Fruit fly (Drosophila melanogaster) whole organism, embryonic: Measurements from ENCODE around the gene Syt1.

Source experiments
- BtbVII ChIP-seq: fragments of 200-800 bp; sonication (Bioruptor generic); optimal IDR thresholded peaks from 3 replicates; lab custom pipeline; 2017; ENCODE audit warnings: missing biosample characterization, mild to moderate bottlenecking, missing genetic modification characterization
- CG10267 ChIP-seq: fragments of 200-800 bp; sonication (Bioruptor generic); optimal IDR thresholded peaks from 2 replicates; lab custom pipeline; 2018; ENCODE audit warnings: missing biosample characterization, mild to moderate bottlenecking, missing genetic modification characterization, moderate library complexity
- CG11093 ChIP-seq: fragments of 200-800 bp; sonication (Bioruptor generic); IDR thresholded peaks from 3 replicates; pipeline ENCODE4 v1.3.6; 2022; ENCODE audit warnings: missing biosample characterization, missing genetic modification characterization
- CG11504 ChIP-seq: fragments of 200-800 bp; sonication (Bioruptor generic); optimal IDR thresholded peaks from 3 replicates; lab custom pipeline; 2019; ENCODE audit warnings: missing biosample characterization, mild to moderate bottlenecking, missing genetic modification characterization, moderate library complexity
- CG12155 ChIP-seq: fragments of 200-800 bp; sonication (Bioruptor generic); optimal IDR thresholded peaks from 3 replicates; lab custom pipeline; 2016; ENCODE audit warnings: missing biosample characterization, missing genetic modification characterization
- CG12659 ChIP-seq: fragments of 200-800 bp; sonication (Bioruptor generic); optimal IDR thresholded peaks from 3 replicates; lab custom pipeline; 2017; ENCODE audit warnings: mild to moderate bottlenecking, missing biosample characterization, missing genetic modification reagents, missing genetic modification characterization
- CG13296 ChIP-seq: fragments of 200-800 bp; sonication (Bioruptor generic); optimal IDR thresholded peaks from 3 replicates; lab custom pipeline; 2018; ENCODE audit warnings: missing biosample characterization, mild to moderate bottlenecking, missing genetic modification characterization
- CG13624 ChIP-seq: fragments of 200-800 bp; sonication (Bioruptor generic); optimal IDR thresholded peaks from 2 replicates; lab custom pipeline; 2016; ENCODE audit warnings: missing biosample characterization, missing genetic modification characterization
- CG15011 ChIP-seq: fragments of 200-800 bp; sonication (Bioruptor generic); optimal IDR thresholded peaks from 3 replicates; lab custom pipeline; 2018; ENCODE audit warnings: missing biosample characterization, mild to moderate bottlenecking, missing genetic modification characterization
- CG15073 ChIP-seq: fragments of 200-800 bp; sonication (Bioruptor generic); optimal IDR thresholded peaks from 2 replicates; lab custom pipeline; 2016; ENCODE audit warnings: missing biosample characterization, missing genetic modification characterization
- CG15696 ChIP-seq: fragments of 200-800 bp; sonication (Bioruptor generic); optimal IDR thresholded peaks from 2 replicates; lab custom pipeline; 2019; ENCODE audit warnings: missing biosample characterization, mild to moderate bottlenecking, missing genetic modification characterization, moderate library complexity
- CG16813 ChIP-seq: fragments of 200-800 bp; sonication (Bioruptor generic); IDR thresholded peaks from 3 replicates; pipeline ENCODE4 v1.3.6; 2022; ENCODE audit warnings: missing biosample characterization, missing genetic modification characterization; ENCODE audit not compliant: partially characterized antibody
- CG17568 ChIP-seq: fragments of 200-800 bp; sonication (Bioruptor generic); optimal IDR thresholded peaks from 2 replicates; lab custom pipeline; 2018; ENCODE audit warnings: missing biosample characterization, mild to moderate bottlenecking, missing genetic modification characterization, moderate library complexity
- CG34224 ChIP-seq: fragments of 200-800 bp; sonication (Bioruptor generic); IDR thresholded peaks from 3 replicates; pipeline ENCODE4 v1.3.6; 2022; ENCODE audit warnings: missing biosample characterization, missing genetic modification characterization; ENCODE audit not compliant: partially characterized antibody
- CG6854 ChIP-seq: fragments of 200-800 bp; sonication (Bioruptor generic); optimal IDR thresholded peaks from 3 replicates; lab custom pipeline; 2017; ENCODE audit warnings: missing biosample characterization, mild to moderate bottlenecking, missing genetic modification characterization
- CG8359 ChIP-seq: fragments of 200-800 bp; sonication (Bioruptor generic); optimal IDR thresholded peaks from 2 replicates; lab custom pipeline; 2017; ENCODE audit warnings: missing biosample characterization, mild to moderate bottlenecking, missing genetic modification characterization, borderline replicate concordance
- Dip3 ChIP-seq: fragments of 200-800 bp; sonication (Bioruptor generic); optimal IDR thresholded peaks from 3 replicates; lab custom pipeline; 2016; ENCODE audit warnings: missing biosample characterization, missing genetic modification characterization
- E2f2 ChIP-seq: fragments of 200-800 bp; sonication (Bioruptor generic); IDR thresholded peaks from 2 replicates; pipeline ENCODE4 v1.3.6; 2022; ENCODE audit warnings: missing biosample characterization, missing genetic modification characterization
- Elba2 ChIP-seq: fragments of 200-800 bp; sonication (Bioruptor generic); optimal IDR thresholded peaks from 3 replicates; lab custom pipeline; 2016; ENCODE audit warnings: missing biosample characterization, missing genetic modification characterization
- Fer1 ChIP-seq: fragments of 200-800 bp; sonication (Bioruptor generic); optimal IDR thresholded peaks from 2 replicates; lab custom pipeline; 2017; ENCODE audit warnings: missing biosample characterization, mild to moderate bottlenecking, missing genetic modification characterization
- H2.0 ChIP-seq: fragments of 200-800 bp; sonication (Bioruptor generic); IDR thresholded peaks from 2 replicates; pipeline ENCODE4 v1.3.6; 2022; ENCODE audit warnings: missing biosample characterization, missing genetic modification characterization
- Hmr ChIP-seq: fragments of 200-800 bp; sonication (Bioruptor generic); optimal IDR thresholded peaks from 3 replicates; lab custom pipeline; 2017; ENCODE audit warnings: mild to moderate bottlenecking, missing biosample characterization, missing genetic modification reagents, missing genetic modification characterization
- Hmx ChIP-seq: fragments of 200-800 bp; sonication (Bioruptor generic); optimal IDR thresholded peaks from 2 replicates; lab custom pipeline; 2016; ENCODE audit warnings: missing biosample characterization, missing genetic modification characterization
- Hsf ChIP-seq: fragments of 200-800 bp; sonication (Bioruptor generic); optimal IDR thresholded peaks from 3 replicates; lab custom pipeline; 2016; ENCODE audit warnings: missing biosample characterization, missing genetic modification characterization
- MBD-R2 ChIP-seq: fragments of 200-800 bp; sonication (Bioruptor generic); IDR thresholded peaks from 2 replicates; pipeline ENCODE4 v1.3.6; 2022; ENCODE audit warnings: missing biosample characterization, missing genetic modification characterization
- MTF-1 ChIP-seq: fragments of 200-800 bp; sonication (Bioruptor generic); optimal IDR thresholded peaks from 2 replicates; lab custom pipeline; 2018; ENCODE audit warnings: missing biosample characterization, mild to moderate bottlenecking, missing genetic modification characterization, borderline replicate concordance
- Mes4 ChIP-seq: fragments of 200-800 bp; sonication (Bioruptor generic); optimal IDR thresholded peaks from 2 replicates; lab custom pipeline; 2016; ENCODE audit warnings: missing biosample characterization, missing genetic modification characterization
- NK7.1 ChIP-seq: fragments of 200-800 bp; sonication (Bioruptor generic); optimal IDR thresholded peaks from 3 replicates; lab custom pipeline; 2016; ENCODE audit warnings: missing biosample characterization, missing genetic modification characterization
- Optix ChIP-seq: fragments of 200-800 bp; sonication (Bioruptor generic); IDR thresholded peaks from 3 replicates; pipeline ENCODE4 v1.3.6; 2022; ENCODE audit warnings: missing biosample characterization, missing genetic modification characterization
- PHDP ChIP-seq: fragments of 200-800 bp; sonication (Bioruptor generic); optimal IDR thresholded peaks from 3 replicates; lab custom pipeline; 2018; ENCODE audit warnings: missing biosample characterization, mild to moderate bottlenecking, missing genetic modification characterization, moderate library complexity
- Scr ChIP-seq: fragments of 200-800 bp; sonication (Bioruptor generic); IDR thresholded peaks from 2 replicates; pipeline ENCODE4 v1.3.6; 2022; ENCODE audit warnings: missing biosample characterization, missing genetic modification characterization; ENCODE audit not compliant: partially characterized antibody
- Side ChIP-seq: fragments of 200-800 bp; sonication (Bioruptor generic); optimal IDR thresholded peaks from 2 replicates; lab custom pipeline; 2016; ENCODE audit warnings: missing biosample characterization, missing genetic modification characterization
- ap ChIP-seq: fragments of 200-800 bp; sonication (Bioruptor generic); IDR thresholded peaks from 2 replicates; pipeline ENCODE4 v1.3.6; 2022; ENCODE audit warnings: missing biosample characterization, missing genetic modification characterization
- ash1 ChIP-seq: fragments of 200-800 bp; sonication (Bioruptor generic); optimal IDR thresholded peaks from 2 replicates; lab custom pipeline; 2018; ENCODE audit warnings: missing biosample characterization, mild to moderate bottlenecking, missing genetic modification characterization
- az2 ChIP-seq: fragments of 200-800 bp; sonication (Bioruptor generic); optimal IDR thresholded peaks from 3 replicates; lab custom pipeline; 2016; ENCODE audit warnings: missing biosample characterization, missing genetic modification characterization
- caup ChIP-seq: fragments of 200-800 bp; sonication (Bioruptor generic); optimal IDR thresholded peaks from 3 replicates; lab custom pipeline; 2017; ENCODE audit warnings: missing biosample characterization, mild to moderate bottlenecking, missing genetic modification characterization, moderate library complexity; ENCODE audit not compliant: severe bottlenecking
- chm ChIP-seq: fragments of 200-800 bp; sonication (Bioruptor generic); IDR thresholded peaks from 2 replicates; pipeline ENCODE4 v1.3.6; 2022; ENCODE audit warnings: missing biosample characterization, missing genetic modification characterization
- chn ChIP-seq: fragments of 200-800 bp; sonication (Bioruptor generic); optimal IDR thresholded peaks from 2 replicates; lab custom pipeline; 2016; ENCODE audit warnings: missing biosample characterization, missing genetic modification characterization
- en ChIP-seq: fragments of 200-800 bp; sonication (Bioruptor generic); optimal IDR thresholded peaks from 2 replicates; lab custom pipeline; 2016; ENCODE audit warnings: missing biosample characterization, missing genetic modification characterization
- eyg ChIP-seq: fragments of 200-800 bp; sonication (Bioruptor generic); optimal IDR thresholded peaks from 3 replicates; lab custom pipeline; 2016; ENCODE audit warnings: missing biosample characterization, missing genetic modification characterization
- fd96Cb ChIP-seq: fragments of 200-800 bp; sonication (Bioruptor generic); optimal IDR thresholded peaks from 2 replicates; lab custom pipeline; 2018; ENCODE audit warnings: missing biosample characterization, mild to moderate bottlenecking, missing genetic modification characterization, moderate library complexity
- fru ChIP-seq: fragments of >200 bp; optimal IDR thresholded peaks from 2 replicates; lab custom pipeline; 2017
- h ChIP-seq: fragments of >200 bp; optimal IDR thresholded peaks from 2 replicates; lab custom pipeline; 2017
- ind ChIP-seq: fragments of 200-800 bp; sonication (Bioruptor generic); optimal IDR thresholded peaks from 3 replicates; lab custom pipeline; 2016; ENCODE audit warnings: missing biosample characterization, missing genetic modification characterization
- jigr1 ChIP-seq: fragments of 200-800 bp; sonication (Bioruptor generic); IDR thresholded peaks from 3 replicates; pipeline ENCODE4 v1.3.6; 2022; ENCODE audit warnings: missing biosample characterization, missing genetic modification characterization
- nom ChIP-seq: fragments of 200-800 bp; sonication (Bioruptor generic); optimal IDR thresholded peaks from 2 replicates; lab custom pipeline; 2017; ENCODE audit warnings: missing biosample characterization, missing genetic modification characterization, mild to moderate bottlenecking, moderate library complexity, missing genetic modification reagents
- ranshi ChIP-seq: fragments of 200-800 bp; sonication (Bioruptor generic); IDR thresholded peaks from 2 replicates; pipeline ENCODE4 v1.3.6; 2022; ENCODE audit warnings: missing biosample characterization, missing genetic modification characterization
- ro ChIP-seq: fragments of 200-800 bp; sonication (Bioruptor generic); IDR thresholded peaks from 2 replicates; pipeline ENCODE4 v1.3.6; 2022; ENCODE audit warnings: missing biosample characterization, missing genetic modification characterization
- sd ChIP-seq: fragments of 200-800 bp; sonication (Bioruptor generic); optimal IDR thresholded peaks from 3 replicates; lab custom pipeline; 2018; ENCODE audit warnings: missing biosample characterization, mild to moderate bottlenecking, missing genetic modification characterization, moderate library complexity
- sna ChIP-seq: fragments of 200-800 bp; sonication (Bioruptor generic); IDR thresholded peaks from 2 replicates; pipeline ENCODE4 v1.3.6; 2022; ENCODE audit warnings: missing biosample characterization, missing genetic modification characterization; ENCODE audit not compliant: partially characterized antibody
- tx ChIP-seq: fragments of 200-800 bp; sonication (Bioruptor generic); optimal IDR thresholded peaks from 2 replicates; lab custom pipeline; 2016; ENCODE audit warnings: missing biosample characterization, missing genetic modification characterization

Gene Syt1

dm6 chr2L:2751904-2752459 lies 47.8 kb downstream of the Syt1 start, which contains the start of gene Bacc (continued):
- TF ChIP-seq MTF-1: peak; percentile 61
- no peak for TF ChIP-seq Scr (GFP tag; lab: Robert Waterston, UW)
- TF ChIP-seq Dip3 (GFP tag; lab: Kevin White, UChicago): peak; percentile 87
- peak; percentile 91 for TF ChIP-seq Fer1
- peak; percentile 93 for TF ChIP-seq BtbVII (GFP tag; lab: Kevin White, UChicago)
- peak; percentile 83 for TF ChIP-seq CG17568
- TF ChIP-seq CG16813 (GFP tag; lab: Robert Waterston, UW): no peak
- no peak for TF ChIP-seq fru (lab: Kevin White, UChicago)
- peak; percentile 79 for TF ChIP-seq Mes4
- TF ChIP-seq Optix (GFP tag; lab: Robert Waterston, UW): no peak
- no peak for TF ChIP-seq H2.0 (GFP tag; lab: Robert Waterston, UW)
- TF ChIP-seq CG15696: peak; percentile 43
- no peak for TF ChIP-seq ro (GFP tag; lab: Robert Waterston, UW)
- peak; percentile 58 for TF ChIP-seq chn (GFP tag; lab: Kevin White, UChicago)
- peak; percentile 90 for TF ChIP-seq PHDP (tag; lab: Kevin White, UChicago)
- TF ChIP-seq CG10267: peak; percentile 63
- peak; percentile 84 for TF ChIP-seq CG12155 (GFP tag; lab: Kevin White, UChicago)
- TF ChIP-seq CG11093 (GFP tag; lab: Robert Waterston, UW): peak; percentile 75
- TF ChIP-seq Elba2 (GFP tag; lab: Kevin White, UChicago): no peak
- peak; percentile 82 for TF ChIP-seq en (GFP tag; lab: Kevin White, UChicago)
- TF ChIP-seq sna (GFP tag; lab: Robert Waterston, UW): no peak
- peak; percentile 84 for TF ChIP-seq az2 (GFP tag; lab: Kevin White, UChicago)
- peak; percentile 82 for TF ChIP-seq CG13624 (GFP tag; lab: Kevin White, UChicago)
- TF ChIP-seq CG15073: peak; percentile 31
- no peak for TF ChIP-seq ranshi (GFP tag; lab: Robert Waterston, UW)
- TF ChIP-seq chm (GFP tag; lab: Robert Waterston, UW): no peak
- TF ChIP-seq CG13296: peak; percentile 87
- peak; percentile 28 for TF ChIP-seq sd (tag; lab: Kevin White, UChicago)
- TF ChIP-seq Hmr (GFP tag; lab: Kevin White, UChicago): peak; percentile 94
- TF ChIP-seq Side (GFP tag; lab: Kevin White, UChicago): peak; percentile 80
- peak; percentile 96 for TF ChIP-seq nom (GFP tag; lab: Kevin White, UChicago)
- no peak for TF ChIP-seq CG34224 (GFP tag; lab: Robert Waterston, UW)
- TF ChIP-seq CG11504 (tag; lab: Kevin White, UChicago): peak; percentile 94
- TF ChIP-seq Hsf (GFP tag; lab: Kevin White, UChicago): peak; percentile 89
- TF ChIP-seq caup (GFP tag; lab: Kevin White, UChicago): peak; percentile 87
- TF ChIP-seq CG12659: peak; percentile 95
- peak; percentile 88 for TF ChIP-seq Hmx (GFP tag; lab: Kevin White, UChicago)
- peak; percentile 84 for TF ChIP-seq CG15011 (GFP tag; lab: Kevin White, UChicago)
- TF ChIP-seq ap (GFP tag; lab: Robert Waterston, UW): no peak
- TF ChIP-seq ash1 (GFP tag; lab: Kevin White, UChicago): no peak
- no peak for TF ChIP-seq h (lab: Kevin White, UChicago)
- peak; percentile 65 for TF ChIP-seq CG8359 (GFP tag; lab: Kevin White, UChicago)
- peak; percentile 89 for TF ChIP-seq ind (GFP tag; lab: Kevin White, UChicago)
- peak; percentile 85 for TF ChIP-seq CG6854 (GFP tag; lab: Kevin White, UChicago)
- peak; percentile 82 for TF ChIP-seq eyg
- peak; percentile 81 for TF ChIP-seq fd96Cb (tag; lab: Kevin White, UChicago)
- TF ChIP-seq NK7.1 (GFP tag; lab: Kevin White, UChicago): peak; percentile 87
- TF ChIP-seq E2f2: no peak
- no peak for TF ChIP-seq jigr1 (GFP tag; lab: Robert Waterston, UW)
- TF ChIP-seq MBD-R2 (GFP tag; lab: Robert Waterston, UW): no peak
- peak; percentile 85 for TF ChIP-seq tx
